Worm (Caenorhabditis elegans) whole organism, late embryonic: ENCODE results near the gene clc-25.

ENCODE experiments used
- ama-1 ChIP-seq: fragments of 150-350 bp; optimal IDR thresholded peaks from 2 replicates; lab custom pipeline; 2014
- ceh-30 ChIP-seq: fragments of 150-350 bp; optimal IDR thresholded peaks from 2 replicates; lab custom pipeline; 2014; ENCODE audit warnings: missing biosample characterization, missing genetic modification characterization
- ceh-6 ChIP-seq: fragments of 200-800 bp; sonication (Bioruptor generic); optimal IDR thresholded peaks from 2 replicates; lab custom pipeline; 2018; ENCODE audit warnings: mild to moderate bottlenecking, missing genetic modification characterization, missing compliant biosample characterization
- ceh-9 ChIP-seq: sonication (generic microtip); optimal IDR thresholded peaks from 2 replicates; lab custom pipeline; 2016; ENCODE audit warnings: mild to moderate bottlenecking, missing genetic modification characterization, inconsistent platforms, missing compliant biosample characterization
- elt-2 ChIP-seq: sonication (generic microtip); optimal IDR thresholded peaks from 2 replicates; lab custom pipeline; 2016; ENCODE audit warnings: missing genetic modification reagents, missing genetic modification characterization, missing compliant biosample characterization
- gmeb-2 ChIP-seq: sonication (generic microtip); optimal IDR thresholded peaks from 2 replicates; lab custom pipeline; 2016; ENCODE audit warnings: missing genetic modification characterization, inconsistent platforms, missing compliant biosample characterization
- rnt-1 ChIP-seq: sonication (generic microtip); optimal IDR thresholded peaks from 2 replicates; lab custom pipeline; 2016; ENCODE audit warnings: missing genetic modification characterization, missing compliant biosample characterization
- sox-4 ChIP-seq: sonication (generic microtip); optimal IDR thresholded peaks from 2 replicates; lab custom pipeline; 2017; ENCODE audit warnings: mild to moderate bottlenecking, missing genetic modification characterization, inconsistent platforms, missing compliant biosample characterization
- tbx-2 ChIP-seq: sonication (generic microtip); optimal IDR thresholded peaks from 2 replicates; lab custom pipeline; 2016; ENCODE audit warnings: missing genetic modification characterization, missing compliant biosample characterization
- unc-86 ChIP-seq: sonication (generic microtip); optimal IDR thresholded peaks from 2 replicates; lab custom pipeline; 2016; ENCODE audit warnings: missing genetic modification characterization, missing compliant biosample characterization
- zip-5 ChIP-seq: sonication (generic microtip); optimal IDR thresholded peaks from 2 replicates; lab custom pipeline; 2016; ENCODE audit warnings: missing genetic modification characterization, missing compliant biosample characterization

- TF ChIP-seq gmeb-2 (tag; lab: Kevin White, UChicago) = no peak
- TF ChIP-seq elt-2 (tag; lab: Kevin White, UChicago) = no peak
- TF ChIP-seq tbx-2 = no peak
- TF ChIP-seq unc-86 (tag; lab: Kevin White, UChicago) = no peak
- TF ChIP-seq rnt-1 (tag; lab: Kevin White, UChicago) = no peak
- no peak for TF ChIP-seq zip-5 (tag; lab: Kevin White, UChicago)
- TF ChIP-seq sox-4 (tag; lab: Kevin White, UChicago) = no peak
- TF ChIP-seq ceh-30 (tag; lab: Kevin White, UChicago) = no peak
- TF ChIP-seq ama-1 (lab: Kevin White, UChicago) = no peak
- TF ChIP-seq ceh-6 (GFP tag; lab: Kevin White, UChicago) = no peak
- no peak for TF ChIP-seq ceh-9 (tag; lab: Kevin White, UChicago)
These were observed 16.4 kb downstream of the clc-25 start, which contains the start of gene clc-24 for ce11 chrIII:1009775-1010174.
